Worm (Caenorhabditis elegans): ENCODE data around the gene F23A7.1.
"Not testable (repeated sequence)": the region's sequence is repeated elsewhere in the genome, so short reads cannot be mapped to it uniquely, and the experiment has no call there.

- not testable (repeated sequence) for TF ChIP-seq unc-42 (tag; optimal IDR thresholded peaks at IDR 0.05); pax-1 (tag; optimal IDR thresholded peaks at IDR 0.05); ceh-19 (GFP tag; optimal IDR thresholded peaks at IDR 0.05); K02D7.2 (tag; optimal IDR thresholded peaks at IDR 0.05); pros-1 (tag; optimal IDR thresholded peaks at IDR 0.05)
These were observed 4.1 kb upstream of the F23A7.1 start, which contains the start of gene F23A7.8 for ce11 chrX:16213073-16213472.

Measured in whole organism, late embryonic.